Worm (Caenorhabditis elegans): ENCODE measurements around the gene C32H11.4.

- TF ChIP-seq flt-1 (GFP tag; IDR thresholded peaks at IDR 0.05), result no peak
- no peak for TF ChIP-seq ztf-29 (GFP tag; IDR thresholded peaks at IDR 0.05)
- no peak for TF ChIP-seq med-1 (GFP tag; optimal IDR thresholded peaks at IDR 0.05; ENCODE audit: insufficient read depth)
- no peak for TF ChIP-seq cog-1 (tag; optimal IDR thresholded peaks at IDR 0.05)
- no peak for TF ChIP-seq ref-1 (GFP tag; conservative IDR thresholded peaks at IDR 0.05)
- no peak for TF ChIP-seq klf-2 (GFP tag; conservative IDR thresholded peaks at IDR 0.05)
- no peak for TF ChIP-seq T22C8.4 (GFP tag; IDR thresholded peaks at IDR 0.05)
- TF ChIP-seq ztf-23 (GFP tag; IDR thresholded peaks at IDR 0.05), result no peak
- no peak for TF ChIP-seq tab-1 (GFP tag; IDR thresholded peaks at IDR 0.05)
These were observed 511 bp upstream of the C32H11.4 start for ce11 chrIV:12920553-12920952.
